Worm (Caenorhabditis elegans): Measurements from ENCODE around the gene sly-1.

The sly-1 gene

DNA sequence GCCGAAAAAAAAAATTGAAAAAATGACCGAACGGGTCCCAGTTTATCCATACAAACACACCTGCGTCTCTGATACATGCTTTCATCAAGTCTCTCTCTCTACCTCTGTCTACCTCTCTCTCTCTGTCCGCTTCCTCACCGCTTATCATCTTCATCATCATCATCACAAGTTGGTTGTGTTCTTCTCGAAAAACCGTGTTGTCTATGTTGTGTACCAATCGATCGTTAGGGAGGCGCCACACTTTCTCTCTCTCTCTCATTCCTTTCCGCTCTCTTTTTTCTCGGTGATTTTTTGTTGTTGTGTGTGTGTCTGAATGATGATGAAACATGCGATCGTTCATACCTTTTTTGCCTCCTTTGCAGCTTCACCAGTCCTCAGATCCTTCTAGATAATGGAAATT, 43.2 kb upstream of the sly-1 start (continued):
- no peak; the same call in 1 of the 2 replicates for TF ChIP-seq cebp-1 (GFP tag; IDR thresholded peaks at IDR 0.05)
- peak; percentile 78 for TF ChIP-seq cebp-1 (tag; optimal IDR thresholded peaks at IDR 0.05)
- peak; percentile 38 for TF ChIP-seq lin-40 (tag; optimal IDR thresholded peaks at IDR 0.05)
- TF ChIP-seq athp-1 (tag; optimal IDR thresholded peaks at IDR 0.05) = no peak
- TF ChIP-seq Y53G8AR.9 (GFP tag; conservative IDR thresholded peaks at IDR 0.05) = no peak
- TF ChIP-seq snpc-3.4 (tag; optimal IDR thresholded peaks at IDR 0.05) = no peak
- no peak for TF ChIP-seq fkh-3 (tag; optimal IDR thresholded peaks at IDR 0.05)
- no peak for TF ChIP-seq egl-18 (GFP tag; IDR thresholded peaks at IDR 0.05)
- no peak for TF ChIP-seq F22D6.2 (tag; optimal IDR thresholded peaks at IDR 0.05)
- TF ChIP-seq dpff-1 (tag; optimal IDR thresholded peaks at IDR 0.05) = no peak
- TF ChIP-seq lsl-1 (GFP tag; optimal IDR thresholded peaks at IDR 0.05) = no peak
- peak; percentile 18; the same call in 1 of the 2 replicates for TF ChIP-seq ekl-4 (GFP tag; IDR thresholded peaks at IDR 0.05)
- TF ChIP-seq K11D2.4 (GFP tag; IDR thresholded peaks at IDR 0.05) = no peak
- TF ChIP-seq dox-1 (GFP tag; IDR thresholded peaks at IDR 0.05) = no peak
- TF ChIP-seq lin-26 (GFP tag; IDR thresholded peaks at IDR 0.05) = no peak
- TF ChIP-seq mcd-1 (GFP tag; IDR thresholded peaks at IDR 0.05) = peak; percentile 24; the same call in 1 of the 2 replicates
- no peak for TF ChIP-seq mxl-1 (tag; optimal IDR thresholded peaks at IDR 0.05)
- TF ChIP-seq mes-4 (tag; optimal IDR thresholded peaks at IDR 0.05) = no peak
- no peak for TF ChIP-seq cebp-2 (GFP tag; IDR thresholded peaks at IDR 0.05)
- no peak for TF ChIP-seq tbx-9 (tag; optimal IDR thresholded peaks at IDR 0.05; ENCODE audit: borderline replicate concordance)
- no peak for TF ChIP-seq K12H6.12 (tag; optimal IDR thresholded peaks at IDR 0.05)
- no peak for TF ChIP-seq unc-130 (GFP tag; optimal IDR thresholded peaks at IDR 0.05)
- peak; percentile 28 for TF ChIP-seq ztf-26 (tag; optimal IDR thresholded peaks at IDR 0.05)
- TF ChIP-seq lir-1 (GFP tag; conservative IDR thresholded peaks at IDR 0.05) = no peak
- no peak for TF ChIP-seq sea-2 (GFP tag; IDR thresholded peaks at IDR 0.05)
- TF ChIP-seq snpc-4 (GFP tag; optimal IDR thresholded peaks at IDR 0.05) = no peak
- TF ChIP-seq snpc-4 (tag; optimal IDR thresholded peaks at IDR 0.05) = no peak
- TF ChIP-seq ceh-27 (GFP tag; optimal IDR thresholded peaks at IDR 0.05) = no peak

DNA sequence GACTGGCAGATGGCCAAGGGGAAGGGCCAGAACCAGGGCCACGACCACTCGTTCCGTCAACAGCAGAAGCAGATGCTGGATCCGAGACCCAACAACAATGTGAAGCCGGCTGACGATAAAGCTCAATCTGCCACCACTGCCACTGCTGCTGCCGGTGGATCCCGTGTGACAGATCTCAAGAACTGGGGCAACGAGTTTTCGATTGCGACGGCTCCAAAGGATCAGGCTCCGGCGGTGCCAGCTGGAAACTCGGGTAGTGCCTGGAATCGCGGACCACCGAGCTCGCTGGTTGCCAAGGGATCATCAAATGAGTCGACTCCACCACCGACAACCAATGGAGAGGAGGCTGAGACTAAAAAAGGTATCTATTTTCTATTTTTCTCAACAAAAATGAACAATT, 42.4 kb upstream of the sly-1 start:
- TF ChIP-seq nfyb-1 (GFP tag; IDR thresholded peaks at IDR 0.05) (no peak), madf-3 (GFP tag; IDR thresholded peaks at IDR 0.05) (no peak), madf-8 (GFP tag; conservative IDR thresholded peaks at IDR 0.05) (no peak), sptf-2 (GFP tag; optimal IDR thresholded peaks at IDR 0.05) (no peak), xnd-1 (tag; optimal IDR thresholded peaks at IDR 0.05) (no peak), C06A6.2 (GFP tag; conservative IDR thresholded peaks at IDR 0.05) (no peak), hsf-1 (GFP tag; IDR thresholded peaks at IDR 0.05) (0 out of 2 replicates have a peak, but pooled peaks have one; percentile 31), ets-4 (GFP tag; optimal IDR thresholded peaks at IDR 0.05) (no peak), dox-1 (GFP tag; IDR thresholded peaks at IDR 0.05) (0 out of 2 replicates have a peak, but pooled peaks have one; percentile 15), ztf-25 (GFP tag; IDR thresholded peaks at IDR 0.05) (no peak), ztf-26 (tag; optimal IDR thresholded peaks at IDR 0.05) (no peak), dpff-1 (tag; optimal IDR thresholded peaks at IDR 0.05) (no peak), snpc-3.4 (tag; optimal IDR thresholded peaks at IDR 0.05) (no peak), Y56A3A.18 (GFP tag; IDR thresholded peaks at IDR 0.05) (no peak), B0261.1 (tag; optimal IDR thresholded peaks at IDR 0.05) (no peak), chd-7 (tag; optimal IDR thresholded peaks at IDR 0.05) (peak; percentile 22), egrh-3 (GFP tag; IDR thresholded peaks at IDR 0.05) (peak; percentile 61; the same call in 1 of the 2 replicates), lin-40 (tag; optimal IDR thresholded peaks at IDR 0.05) (no peak), ekl-4 (GFP tag; IDR thresholded peaks at IDR 0.05) (no peak), nhr-90 (tag; optimal IDR thresholded peaks at IDR 0.05) (no peak), zfh-2 (GFP tag; conservative IDR thresholded peaks at IDR 0.05) (peak; percentile 92)
